Fruit fly (Drosophila melanogaster) whole organism, embryonic: ENCODE measurements around the gene Ythdc1.

ENCODE experiments used
- CG10654 ChIP-seq: fragments of 200-800 bp; sonication (Bioruptor generic); optimal IDR thresholded peaks from 2 replicates; lab custom pipeline; 2016; ENCODE audit warnings: missing biosample characterization, missing genetic modification characterization
- luna ChIP-seq: fragments of 200-800 bp; sonication (Bioruptor generic); optimal IDR thresholded peaks from 2 replicates; lab custom pipeline; 2016; ENCODE audit warnings: missing biosample characterization, missing genetic modification characterization

DNA sequence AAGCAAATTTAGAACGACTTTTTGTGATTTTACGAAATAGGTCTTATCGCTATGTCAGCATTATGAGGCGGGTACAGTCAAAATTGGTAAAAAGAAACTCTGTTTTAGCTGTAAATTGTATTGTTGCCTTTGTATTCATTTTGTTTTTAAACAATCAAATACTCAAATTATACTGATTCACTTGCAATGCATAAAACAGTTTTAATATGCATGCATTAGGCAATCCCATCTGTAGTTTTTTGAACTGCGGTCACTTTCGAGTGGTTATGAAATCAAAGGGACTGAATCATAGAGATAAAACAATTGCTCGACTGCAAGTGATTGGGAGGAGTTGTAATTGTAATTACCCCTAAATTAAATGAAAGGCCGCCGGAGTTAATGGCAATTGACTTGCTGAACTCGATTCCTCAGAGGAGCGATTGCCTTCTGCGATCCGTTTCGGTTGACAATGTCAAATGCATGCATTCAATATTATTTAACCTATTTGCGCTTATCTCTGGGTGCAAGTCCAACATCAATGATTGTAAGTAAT, 34.2 kb downstream of the Ythdc1 start:
- no peak for TF ChIP-seq luna (GFP tag; lab: Kevin White, UChicago)
- no peak for TF ChIP-seq CG10654 (GFP tag; lab: Kevin White, UChicago)
